Fruit fly (Drosophila melanogaster): ENCODE data around the gene kz.

DNA sequence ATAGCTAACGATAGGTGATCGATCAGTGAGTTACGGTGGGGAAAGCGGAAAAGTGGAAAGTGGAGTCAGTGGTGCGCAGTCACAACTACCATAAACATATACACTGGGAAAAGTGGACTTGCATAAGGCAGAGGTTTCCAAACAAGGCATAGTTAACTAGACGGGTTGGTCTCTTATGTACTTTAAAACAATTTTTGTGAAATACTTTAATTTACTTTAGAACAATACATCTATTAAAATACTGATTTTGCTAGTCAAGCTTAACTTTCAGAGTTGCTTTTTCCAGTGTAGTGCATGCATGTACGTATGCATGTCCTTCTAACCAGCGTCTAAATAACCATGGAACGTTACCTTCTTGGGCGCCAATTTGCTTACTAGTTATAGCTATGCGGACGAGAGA is 21.9 kb downstream of the kz start:
- TF ChIP-seq Sox15 (GFP tag; optimal IDR thresholded peaks at IDR 0.05) = no peak
- no peak for TF ChIP-seq Eip93F (GFP tag; optimal IDR thresholded peaks at IDR 0.05)
- TF ChIP-seq dac (GFP tag; optimal IDR thresholded peaks at IDR 0.05) = no peak
- TF ChIP-seq CG10631 (GFP tag; optimal IDR thresholded peaks at IDR 0.05) = peak; percentile 9
- no peak for TF ChIP-seq Smox (GFP tag; optimal IDR thresholded peaks at IDR 0.05)
- no peak for TF ChIP-seq Hr39 (GFP tag; optimal IDR thresholded peaks at IDR 0.05)
- TF ChIP-seq CG8319 (GFP tag; optimal IDR thresholded peaks at IDR 0.05) = no peak
- TF ChIP-seq CG6808 (GFP tag; optimal IDR thresholded peaks at IDR 0.05) = peak; percentile 6
